Worm (Caenorhabditis elegans): ENCODE data around the gene Y73C8C.8.

Gene Y73C8C.8

DNA sequence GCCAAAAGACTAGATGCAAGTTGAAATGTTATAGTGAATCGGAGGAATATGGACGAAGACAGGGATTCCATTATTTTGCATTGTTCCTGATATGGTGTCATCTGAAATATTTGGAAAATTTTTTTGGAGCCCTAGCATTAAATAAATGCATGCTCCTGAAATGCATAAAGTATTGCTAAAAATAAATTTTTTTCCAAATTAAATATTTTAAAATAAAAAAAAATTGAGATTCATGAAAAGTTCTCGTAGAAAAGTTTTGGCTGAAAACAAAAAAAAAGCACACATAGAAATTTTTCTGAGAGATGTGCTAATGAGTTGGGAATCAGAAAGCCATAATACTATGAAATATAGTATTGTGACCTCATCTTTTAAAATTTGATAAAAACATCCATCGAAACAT is 41.4 kb upstream of the Y73C8C.8 start, which contains the start of gene srab-7:
srab-7 (minus strand) TSS at position 101 of the 400 bp plus-strand sequence.
- TF ChIP-seq zag-1 (tag; optimal IDR thresholded peaks at IDR 0.05) (no peak), ceh-16 (tag; optimal IDR thresholded peaks at IDR 0.05) (no peak), eor-1 (tag; optimal IDR thresholded peaks at IDR 0.05) (no peak), elt-1 (tag; optimal IDR thresholded peaks at IDR 0.05) (no peak), aly-2 (tag; optimal IDR thresholded peaks at IDR 0.05) (no peak), egl-27 (tag; optimal IDR thresholded peaks at IDR 0.05) (no peak), skn-1 (tag; optimal IDR thresholded peaks at IDR 0.05) (no peak), lsy-12 (tag; optimal IDR thresholded peaks at IDR 0.05) (no peak), lin-15B (tag; optimal IDR thresholded peaks at IDR 0.05) (no peak)

DNA sequence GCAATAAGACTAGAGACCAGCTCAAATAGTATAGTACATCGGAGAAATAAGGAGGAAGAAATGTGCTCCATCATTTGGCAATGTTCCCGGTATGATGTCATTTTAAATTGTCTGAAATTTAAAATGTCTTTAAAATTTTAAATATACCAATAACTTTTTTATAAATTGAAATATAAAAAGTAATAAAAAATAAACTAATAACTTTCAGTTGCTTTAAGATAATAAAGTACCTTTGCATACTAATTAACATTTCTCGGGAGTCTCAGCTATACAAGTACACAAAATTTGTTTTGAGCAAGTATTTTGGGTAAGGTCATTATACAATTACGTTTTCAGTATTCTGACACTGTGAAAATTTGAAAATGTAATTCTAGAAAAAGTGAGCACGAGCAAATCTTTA is 38.2 kb upstream of the Y73C8C.8 start, which contains the start of gene srab-6:
srab-6 (minus strand) TSS at position 101 of the 400 bp plus-strand sequence.
- TF ChIP-seq sea-2 (GFP tag; optimal IDR thresholded peaks at IDR 0.05) (no peak), fos-1 (tag; optimal IDR thresholded peaks at IDR 0.05) (no peak), nhr-23 (tag; optimal IDR thresholded peaks at IDR 0.05) (no peak)

DNA sequence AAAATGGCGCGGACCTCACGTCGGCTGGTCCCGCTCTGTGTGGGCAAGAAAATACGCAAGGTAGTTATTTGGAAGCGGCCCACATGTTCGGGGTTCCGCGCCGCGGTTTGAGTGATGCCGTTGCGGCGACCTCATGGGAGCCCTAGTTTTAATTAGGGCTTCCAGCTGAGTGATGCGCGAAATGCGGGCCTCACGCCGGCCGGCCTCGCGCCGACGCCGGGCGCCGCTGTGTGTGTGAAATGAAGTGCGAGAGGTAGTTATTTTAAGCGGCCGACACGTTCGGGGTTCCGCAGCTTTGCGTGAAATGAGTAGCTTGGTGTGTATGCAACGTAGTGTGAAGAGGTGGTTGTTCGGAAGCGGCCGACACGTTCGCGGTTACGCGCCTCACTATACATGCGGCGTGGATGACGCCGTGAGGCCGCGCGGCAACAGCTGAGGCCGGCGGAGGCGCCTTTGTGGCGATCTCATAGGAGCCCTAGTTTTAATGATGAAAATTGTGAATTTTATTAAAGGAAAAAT is 36.3 kb upstream of the Y73C8C.8 start:
- no peak for TF ChIP-seq snpc-4 (tag; optimal IDR thresholded peaks at IDR 0.05)

DNA sequence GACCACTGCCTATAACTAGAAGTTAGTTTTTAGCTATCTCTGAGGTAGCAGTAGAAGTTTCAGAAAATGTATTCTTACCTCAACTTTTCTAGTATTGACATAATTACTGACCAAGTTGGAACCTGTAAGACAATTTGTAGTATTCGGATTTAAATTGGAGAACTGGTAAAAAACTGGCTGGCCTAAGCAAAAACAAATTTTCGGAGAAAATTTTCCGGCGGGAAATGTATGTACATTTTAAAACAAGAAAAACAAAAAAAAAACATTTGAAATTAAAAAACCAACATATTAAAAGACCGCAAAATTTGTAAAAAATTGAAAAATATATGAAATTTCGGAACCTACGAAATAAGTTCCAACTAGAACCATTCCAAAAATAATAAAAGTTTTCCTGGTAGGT is 33.3 kb upstream of the Y73C8C.8 start, which contains the start of gene srab-11:
srab-11 (minus strand) TSS at position 101 of the 400 bp plus-strand sequence.
- no peak for TF ChIP-seq unc-62 (GFP tag; optimal IDR thresholded peaks at IDR 0.05)
- TF ChIP-seq zag-1 (tag; optimal IDR thresholded peaks at IDR 0.05) = no peak
- TF ChIP-seq jun-1 (tag; optimal IDR thresholded peaks at IDR 0.05) = no peak

DNA sequence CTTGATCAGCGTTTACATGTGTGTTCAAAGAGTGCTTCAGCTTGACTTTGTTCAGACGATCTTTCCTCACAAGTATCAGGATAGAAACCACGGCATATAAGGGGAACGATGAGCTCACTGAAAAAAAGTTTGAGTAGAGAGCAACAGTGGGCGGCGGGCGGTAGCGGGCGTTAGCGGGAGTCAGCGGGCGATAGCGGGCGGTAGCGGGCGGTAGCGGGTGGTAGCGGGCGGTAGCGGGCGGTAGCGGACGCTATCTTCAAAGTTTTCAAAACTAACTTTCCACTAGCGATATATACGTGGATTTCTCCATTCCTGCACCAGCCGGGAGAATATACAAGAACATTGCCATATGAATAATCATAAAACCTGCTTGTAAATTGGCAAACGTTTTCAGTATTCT is 31.6 kb upstream of the Y73C8C.8 start:
- TF ChIP-seq sea-2 (GFP tag; optimal IDR thresholded peaks at IDR 0.05) (no peak), fkh-10 (GFP tag; optimal IDR thresholded peaks at IDR 0.05) (no peak), hmg-11 (tag; optimal IDR thresholded peaks at IDR 0.05) (no peak), mml-1 (tag; optimal IDR thresholded peaks at IDR 0.05) (no peak), ceh-9 (tag; optimal IDR thresholded peaks at IDR 0.05) (no peak), nhr-28 (tag; optimal IDR thresholded peaks at IDR 0.05) (no peak), nhr-76 (tag; optimal IDR thresholded peaks at IDR 0.05) (no peak), nhr-23 (tag; optimal IDR thresholded peaks at IDR 0.05) (no peak), snpc-4 (tag; optimal IDR thresholded peaks at IDR 0.05) (no peak), ceh-28 (tag; optimal IDR thresholded peaks at IDR 0.05) (no peak), lin-39 (tag; optimal IDR thresholded peaks at IDR 0.05) (no peak), ztf-11 (tag; optimal IDR thresholded peaks at IDR 0.05) (no peak), nhr-25 (tag; optimal IDR thresholded peaks at IDR 0.05) (no peak)

DNA sequence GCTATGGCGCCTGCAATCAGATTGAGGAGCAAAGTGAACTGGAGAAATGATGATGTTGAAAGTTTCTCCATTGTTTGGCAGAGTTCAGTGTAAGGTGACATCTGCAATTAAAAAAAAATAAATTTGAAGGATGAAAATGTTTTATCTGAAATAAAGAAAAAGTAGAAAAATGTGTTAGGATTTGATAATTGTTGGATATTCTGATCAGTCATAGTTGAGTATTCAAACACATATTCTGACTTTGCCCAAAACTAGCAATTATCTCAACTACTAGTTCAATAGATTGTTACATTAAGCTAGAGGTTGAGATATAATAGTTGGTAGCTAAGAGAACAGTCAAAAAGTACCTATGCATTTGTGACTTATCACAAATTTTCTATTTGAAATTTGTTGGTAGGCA is 30.8 kb upstream of the Y73C8C.8 start, which contains the start of gene srab-10:
srab-10 (minus strand) TSS at position 101 of the 400 bp plus-strand sequence.
- TF ChIP-seq elt-3 (tag; optimal IDR thresholded peaks at IDR 0.05) (no peak), unc-62 (GFP tag; optimal IDR thresholded peaks at IDR 0.05) (no peak), sea-2 (GFP tag; optimal IDR thresholded peaks at IDR 0.05) (no peak), nhr-12 (tag; optimal IDR thresholded peaks at IDR 0.05) (no peak), ztf-4 (tag; optimal IDR thresholded peaks at IDR 0.05) (no peak), jun-1 (tag; optimal IDR thresholded peaks at IDR 0.05) (no peak), nhr-11 (tag; optimal IDR thresholded peaks at IDR 0.05) (no peak), lin-15B (tag; optimal IDR thresholded peaks at IDR 0.05) (no peak), lsy-12 (tag; optimal IDR thresholded peaks at IDR 0.05) (no peak), egl-27 (tag; optimal IDR thresholded peaks at IDR 0.05) (no peak), nhr-237 (tag; optimal IDR thresholded peaks at IDR 0.05) (no peak), daf-12 (tag; optimal IDR thresholded peaks at IDR 0.05) (no peak), unc-39 (tag; optimal IDR thresholded peaks at IDR 0.05) (no peak), ztf-11 (tag; optimal IDR thresholded peaks at IDR 0.05) (no peak), nhr-25 (tag; optimal IDR thresholded peaks at IDR 0.05) (no peak), ceh-9 (tag; optimal IDR thresholded peaks at IDR 0.05) (no peak), ceh-28 (tag; optimal IDR thresholded peaks at IDR 0.05) (no peak), pha-4 (tag; optimal IDR thresholded peaks at IDR 0.05) (no peak), pqm-1 (tag; optimal IDR thresholded peaks at IDR 0.05) (no peak), elt-2 (tag; optimal IDR thresholded peaks at IDR 0.05) (no peak)
